Worm (Caenorhabditis elegans) whole organism, L2 larva: ENCODE data around the gene T21C12.8.

Source experiments
- C34F6.9 ChIP-seq: fragments of 150-350 bp; optimal IDR thresholded peaks from 2 replicates; lab custom pipeline; 2014; ENCODE audit warnings: missing biosample characterization, missing genetic modification characterization
- R02D3.7 ChIP-seq: fragments of 150-350 bp; optimal IDR thresholded peaks from 2 replicates; lab custom pipeline; 2014; ENCODE audit warnings: missing biosample characterization, missing genetic modification characterization
- ama-1 ChIP-seq: fragments of 150-350 bp; optimal IDR thresholded peaks from 2 replicates; lab custom pipeline; 2018; ENCODE audit warnings: inconsistent platforms
- ceh-82 ChIP-seq: fragments of 150-350 bp; optimal IDR thresholded peaks from 2 replicates; lab custom pipeline; 2014; ENCODE audit warnings: missing biosample characterization, missing genetic modification characterization
- egl-27 ChIP-seq: sonication (generic microtip); optimal IDR thresholded peaks from 3 replicates; lab custom pipeline; 2017; ENCODE audit warnings: missing biosample characterization, missing genetic modification reagents, missing genetic modification characterization
- lin-39 ChIP-seq: fragments of 150-350 bp; optimal IDR thresholded peaks from 2 replicates; lab custom pipeline; 2014; ENCODE audit warnings: missing biosample characterization, missing genetic modification reagents, missing genetic modification characterization
- mdl-1 ChIP-seq, 2 experiments: fragments of 150-350 bp in 1 of 2; sonication (generic microtip) in 1 of 2; optimal IDR thresholded peaks; 2 replicates each; lab custom pipeline; 2017; ENCODE audit warnings: missing biosample characterization in 2 of 2, missing genetic modification characterization in 2 of 2
- nhr-11 ChIP-seq: fragments of 150-350 bp; optimal IDR thresholded peaks from 2 replicates; lab custom pipeline; 2014; ENCODE audit warnings: missing biosample characterization, missing genetic modification characterization
- nhr-12 ChIP-seq: fragments of 150-350 bp; optimal IDR thresholded peaks from 2 replicates; lab custom pipeline; 2014; ENCODE audit warnings: missing biosample characterization, missing genetic modification characterization
- nhr-25 ChIP-seq: fragments of 150-350 bp; sonication (generic microtip); optimal IDR thresholded peaks from 3 replicates; lab custom pipeline; 2014; ENCODE audit warnings: missing biosample characterization, missing genetic modification characterization
- snpc-4 ChIP-seq: fragments of 150-350 bp; optimal IDR thresholded peaks from 2 replicates; lab custom pipeline; 2014; ENCODE audit warnings: missing biosample characterization, missing genetic modification characterization
- zag-1 ChIP-seq: fragments of 150-350 bp; optimal IDR thresholded peaks from 2 replicates; lab custom pipeline; 2014; ENCODE audit warnings: missing biosample characterization, missing genetic modification characterization
- ztf-1 ChIP-seq: fragments of 200-800 bp; sonication (Bioruptor generic); conservative IDR thresholded peaks from 2 replicates; pipeline ENCODE4 v1.3.6; 2022; ENCODE audit warnings: missing genetic modification characterization, missing compliant biosample characterization
- ztf-11 ChIP-seq: sonication (generic microtip); optimal IDR thresholded peaks from 2 replicates; lab custom pipeline; 2017; ENCODE audit warnings: missing biosample characterization, missing genetic modification characterization

DNA sequence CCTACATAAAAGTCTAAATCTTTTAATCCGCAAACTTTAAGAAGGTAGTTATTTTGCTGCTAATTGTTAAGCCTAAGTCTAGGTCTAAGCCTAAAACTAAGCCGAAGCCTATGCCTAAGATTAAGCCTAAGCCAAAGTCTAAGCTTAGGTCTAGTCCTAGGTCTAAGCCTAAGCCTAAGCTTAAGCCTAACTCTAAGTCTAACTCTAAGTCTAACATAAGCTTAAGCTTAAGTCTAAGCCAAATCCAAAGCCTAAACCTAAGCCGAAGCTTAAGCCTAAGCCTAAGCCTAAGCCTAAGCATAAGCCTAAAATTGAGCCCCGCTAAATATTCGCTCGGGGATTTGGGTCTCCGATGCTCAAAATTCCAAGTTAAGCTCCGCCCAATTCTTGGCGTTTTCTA is 31.6 kb downstream of the T21C12.8 start:
- no peak for TF ChIP-seq nhr-25
- TF ChIP-seq ceh-82 (tag; lab: Kevin White, UChicago), result no peak
- TF ChIP-seq nhr-12 (tag; lab: Kevin White, UChicago), result no peak
- TF ChIP-seq ztf-11 (tag; lab: Kevin White, UChicago), result no peak
- no peak for TF ChIP-seq snpc-4 (tag; lab: Kevin White, UChicago)
- no peak for TF ChIP-seq ztf-1
- no peak for TF ChIP-seq mdl-1 (tag; optimal IDR thresholded peaks at IDR 0.05; lab: Kevin White, UChicago)
- TF ChIP-seq C34F6.9 (tag; lab: Kevin White, UChicago), result no peak
- TF ChIP-seq ama-1 (lab: Kevin White, UChicago), result no peak
- no peak for TF ChIP-seq R02D3.7 (tag; lab: Kevin White, UChicago)
- no peak for TF ChIP-seq lin-39
- no peak for TF ChIP-seq zag-1
- no peak for TF ChIP-seq nhr-11 (tag; lab: Kevin White, UChicago)
- no peak for TF ChIP-seq egl-27 (tag; lab: Kevin White, UChicago)
